Fruit fly (Drosophila melanogaster): ENCODE data around the gene Dhc93AB.

DNA sequence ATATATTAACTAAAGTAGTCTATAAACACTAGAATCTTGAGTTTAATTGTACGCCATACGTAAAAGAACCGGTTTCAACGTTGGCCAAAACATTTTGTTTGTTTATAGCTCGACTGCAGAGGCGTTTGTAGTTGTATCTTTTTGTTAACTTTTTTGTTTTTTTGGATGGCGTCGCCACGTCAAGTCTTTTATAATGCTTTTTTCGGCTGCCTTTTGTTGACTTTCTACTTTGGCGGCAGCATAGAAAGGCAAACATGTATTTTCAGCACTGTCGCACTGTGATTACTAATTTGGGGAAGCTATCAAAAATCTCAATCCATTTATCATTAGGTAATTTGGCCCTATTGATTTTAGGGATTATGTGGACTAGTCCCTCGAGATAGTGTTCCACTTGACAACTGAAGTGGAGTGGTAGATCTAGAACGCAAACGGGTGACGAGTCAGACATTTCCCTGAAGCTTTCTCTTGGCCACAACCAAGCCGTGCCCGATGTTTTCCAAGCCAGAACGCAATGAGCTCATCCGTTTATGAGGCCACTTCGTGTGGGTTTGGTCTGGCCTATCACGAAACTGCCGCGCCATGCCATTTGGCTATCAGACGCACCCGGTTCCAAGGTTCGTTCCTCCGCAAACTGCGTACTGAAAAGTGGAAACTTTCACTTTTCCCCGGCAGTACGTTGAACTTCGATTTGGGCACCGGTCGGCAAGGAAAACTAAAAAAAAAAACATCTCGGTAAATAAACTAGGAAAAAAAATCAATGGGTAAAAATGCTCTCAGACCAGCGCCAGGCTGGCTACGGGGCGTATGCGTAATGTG is 24.4 kb upstream of the Dhc93AB start:
- TF ChIP-seq usp (GFP tag; optimal IDR thresholded peaks at IDR 0.05) (no peak), N (GFP tag; optimal IDR thresholded peaks at IDR 0.05) (no peak)

All from whole organism, wandering third instar larva.